Worm (Caenorhabditis elegans): ENCODE results near the gene sox-4.

Gene sox-4

ce11 chrX:3538067-3538466, 29.3 kb upstream of the sox-4 start:
- TF ChIP-seq ztf-29 (GFP tag; IDR thresholded peaks at IDR 0.05) (no peak), ref-1 (GFP tag; conservative IDR thresholded peaks at IDR 0.05) (no peak), cog-1 (tag; optimal IDR thresholded peaks at IDR 0.05) (no peak), flt-1 (GFP tag; IDR thresholded peaks at IDR 0.05) (no peak), T22C8.4 (GFP tag; IDR thresholded peaks at IDR 0.05) (no peak), ztf-23 (GFP tag; IDR thresholded peaks at IDR 0.05) (no peak), klf-2 (GFP tag; conservative IDR thresholded peaks at IDR 0.05) (no peak), tab-1 (GFP tag; IDR thresholded peaks at IDR 0.05) (no peak), med-1 (GFP tag; optimal IDR thresholded peaks at IDR 0.05; ENCODE audit: insufficient read depth) (no peak)

- TF ChIP-seq tab-1 (GFP tag; IDR thresholded peaks at IDR 0.05) (no peak), ztf-23 (GFP tag; IDR thresholded peaks at IDR 0.05) (no peak), flt-1 (GFP tag; IDR thresholded peaks at IDR 0.05) (no peak), T22C8.4 (GFP tag; IDR thresholded peaks at IDR 0.05) (no peak), ztf-29 (GFP tag; IDR thresholded peaks at IDR 0.05) (no peak), ref-1 (GFP tag; conservative IDR thresholded peaks at IDR 0.05) (no peak), cog-1 (tag; optimal IDR thresholded peaks at IDR 0.05) (no peak), klf-2 (GFP tag; conservative IDR thresholded peaks at IDR 0.05) (no peak), med-1 (GFP tag; optimal IDR thresholded peaks at IDR 0.05; ENCODE audit: insufficient read depth) (no peak)
Measured at ce11 chrX:3537335-3537734, 28.5 kb upstream of the sox-4 start, which contains the start of gene gyg-1. TSS of gene gyg-1 (plus strand) at chrX:3537635.

- TF ChIP-seq flt-1 (GFP tag; IDR thresholded peaks at IDR 0.05) (no peak), cog-1 (tag; optimal IDR thresholded peaks at IDR 0.05) (no peak), tab-1 (GFP tag; IDR thresholded peaks at IDR 0.05) (no peak), ref-1 (GFP tag; conservative IDR thresholded peaks at IDR 0.05) (no peak), ztf-23 (GFP tag; IDR thresholded peaks at IDR 0.05) (no peak), med-1 (GFP tag; optimal IDR thresholded peaks at IDR 0.05; ENCODE audit: insufficient read depth) (no peak), klf-2 (GFP tag; conservative IDR thresholded peaks at IDR 0.05) (no peak), T22C8.4 (GFP tag; IDR thresholded peaks at IDR 0.05) (no peak), ztf-29 (GFP tag; IDR thresholded peaks at IDR 0.05) (no peak)
Measured at ce11 chrX:3536302-3537251, 27.8 kb upstream of the sox-4 start.

- no peak for TF ChIP-seq ref-1 (GFP tag; conservative IDR thresholded peaks at IDR 0.05)
- no peak for TF ChIP-seq tab-1 (GFP tag; IDR thresholded peaks at IDR 0.05)
- no peak for TF ChIP-seq ztf-29 (GFP tag; IDR thresholded peaks at IDR 0.05)
- no peak for TF ChIP-seq klf-2 (GFP tag; conservative IDR thresholded peaks at IDR 0.05)
- TF ChIP-seq cog-1 (tag; optimal IDR thresholded peaks at IDR 0.05): no peak
- no peak for TF ChIP-seq med-1 (GFP tag; optimal IDR thresholded peaks at IDR 0.05; ENCODE audit: insufficient read depth)
- TF ChIP-seq T22C8.4 (GFP tag; IDR thresholded peaks at IDR 0.05): no peak
- no peak for TF ChIP-seq flt-1 (GFP tag; IDR thresholded peaks at IDR 0.05)
- TF ChIP-seq ztf-23 (GFP tag; IDR thresholded peaks at IDR 0.05): no peak
Measured at ce11 chrX:3535505-3535904, 26.7 kb upstream of the sox-4 start.

- no peak for TF ChIP-seq cog-1 (tag; optimal IDR thresholded peaks at IDR 0.05)
- TF ChIP-seq T22C8.4 (GFP tag; IDR thresholded peaks at IDR 0.05): no peak
- no peak for TF ChIP-seq ztf-29 (GFP tag; IDR thresholded peaks at IDR 0.05)
- TF ChIP-seq tab-1 (GFP tag; IDR thresholded peaks at IDR 0.05): no peak
- no peak for TF ChIP-seq med-1 (GFP tag; optimal IDR thresholded peaks at IDR 0.05; ENCODE audit: insufficient read depth)
- no peak for TF ChIP-seq flt-1 (GFP tag; IDR thresholded peaks at IDR 0.05)
- TF ChIP-seq ref-1 (GFP tag; conservative IDR thresholded peaks at IDR 0.05): no peak
- TF ChIP-seq klf-2 (GFP tag; conservative IDR thresholded peaks at IDR 0.05): no peak
- TF ChIP-seq ztf-23 (GFP tag; IDR thresholded peaks at IDR 0.05): no peak
Measured at ce11 chrX:3534218-3534617, 25.4 kb upstream of the sox-4 start.

ce11 chrX:3532919-3533318, 24.1 kb upstream of the sox-4 start, which contains the start of gene F56B6.6:
TSS of gene F56B6.6 (minus strand) at chrX:3533019.
- TF ChIP-seq tab-1 (GFP tag; IDR thresholded peaks at IDR 0.05) (no peak), flt-1 (GFP tag; IDR thresholded peaks at IDR 0.05) (no peak), med-1 (GFP tag; optimal IDR thresholded peaks at IDR 0.05; ENCODE audit: insufficient read depth) (no peak), T22C8.4 (GFP tag; IDR thresholded peaks at IDR 0.05) (no peak), ztf-23 (GFP tag; IDR thresholded peaks at IDR 0.05) (no peak), klf-2 (GFP tag; conservative IDR thresholded peaks at IDR 0.05) (no peak), ztf-29 (GFP tag; IDR thresholded peaks at IDR 0.05) (no peak), ref-1 (GFP tag; conservative IDR thresholded peaks at IDR 0.05) (no peak), cog-1 (tag; optimal IDR thresholded peaks at IDR 0.05) (no peak)

ce11 chrX:3526712-3527111, 17.9 kb upstream of the sox-4 start:
- TF ChIP-seq cog-1 (tag; optimal IDR thresholded peaks at IDR 0.05) (no peak), flt-1 (GFP tag; IDR thresholded peaks at IDR 0.05) (no peak), klf-2 (GFP tag; conservative IDR thresholded peaks at IDR 0.05) (no peak), ref-1 (GFP tag; conservative IDR thresholded peaks at IDR 0.05) (no peak)

- TF ChIP-seq med-1 (GFP tag; optimal IDR thresholded peaks at IDR 0.05; ENCODE audit: insufficient read depth) (no peak), tab-1 (GFP tag; IDR thresholded peaks at IDR 0.05) (no peak), cog-1 (tag; optimal IDR thresholded peaks at IDR 0.05) (no peak), ref-1 (GFP tag; conservative IDR thresholded peaks at IDR 0.05) (no peak), ztf-23 (GFP tag; IDR thresholded peaks at IDR 0.05) (no peak), ztf-29 (GFP tag; IDR thresholded peaks at IDR 0.05) (no peak)
Measured at ce11 chrX:3518494-3518893, 9.7 kb upstream of the sox-4 start, which contains the start of gene npr-16. TSS of gene npr-16 (plus strand) at chrX:3518794.

- TF ChIP-seq tab-1 (GFP tag; IDR thresholded peaks at IDR 0.05) (no peak), ref-1 (GFP tag; conservative IDR thresholded peaks at IDR 0.05) (no peak), flt-1 (GFP tag; IDR thresholded peaks at IDR 0.05) (no peak), klf-2 (GFP tag; conservative IDR thresholded peaks at IDR 0.05) (no peak), cog-1 (tag; optimal IDR thresholded peaks at IDR 0.05) (no peak), ztf-23 (GFP tag; IDR thresholded peaks at IDR 0.05) (no peak), ztf-29 (GFP tag; IDR thresholded peaks at IDR 0.05) (no peak), T22C8.4 (GFP tag; IDR thresholded peaks at IDR 0.05) (no peak), med-1 (GFP tag; optimal IDR thresholded peaks at IDR 0.05; ENCODE audit: insufficient read depth) (no peak)
Measured at ce11 chrX:3517141-3517540, 8.3 kb upstream of the sox-4 start.

Data from whole organism, midembryonic.